Fruit fly (Drosophila melanogaster): ENCODE measurements around the gene nyo.

- TF ChIP-seq CG7101 (tag; optimal IDR thresholded peaks at IDR 0.05) = no peak
- no peak for TF ChIP-seq CG33017 (tag; optimal IDR thresholded peaks at IDR 0.05)
- no peak for TF ChIP-seq CG14711 (tag; optimal IDR thresholded peaks at IDR 0.05)
- TF ChIP-seq kay (GFP tag; ENCODE audit: borderline replicate concordance) = no peak
- TF ChIP-seq cic (GFP tag; optimal IDR thresholded peaks at IDR 0.05) = no peak
- TF ChIP-seq Crg-1 (GFP tag; optimal IDR thresholded peaks at IDR 0.05) = no peak
- no peak for TF ChIP-seq tj (GFP tag; optimal IDR thresholded peaks at IDR 0.05)
- no peak for TF ChIP-seq pad (GFP tag; optimal IDR thresholded peaks at IDR 0.05)
- TF ChIP-seq toe (GFP tag; optimal IDR thresholded peaks at IDR 0.05) = no peak
- no peak for TF ChIP-seq Mnt (GFP tag; optimal IDR thresholded peaks at IDR 0.05)
- TF ChIP-seq cnc (optimal IDR thresholded peaks at IDR 0.05) = no peak
- no peak for TF ChIP-seq CG12768 (GFP tag; optimal IDR thresholded peaks at IDR 0.05)
Observed at dm6 chr3R:31548766-31549510, 6.1 kb downstream of the nyo start.
